Worm (Caenorhabditis elegans) whole organism, L4 larva: ENCODE data around the gene cpl-1.

Source experiments
- D1046.2 ChIP-seq: fragments of 200-800 bp; sonication (Bioruptor generic); IDR thresholded peaks from 2 replicates; pipeline ENCODE4 v1.3.6; 2022; ENCODE audit warnings: missing genetic modification characterization, missing compliant biosample characterization
- R02D3.7 ChIP-seq: fragments of 150-350 bp; sonication (generic microtip); optimal IDR thresholded peaks from 3 replicates; lab custom pipeline; 2014; ENCODE audit warnings: missing biosample characterization, missing genetic modification characterization
- nhr-11 ChIP-seq: fragments of 150-350 bp; optimal IDR thresholded peaks from 2 replicates; lab custom pipeline; 2014; ENCODE audit warnings: missing biosample characterization, missing genetic modification characterization
- pha-4 ChIP-seq, 2 experiments: fragments of 150-350 bp in 1 of 2; fragments of 200-800 bp in 1 of 2; sonication (Bioruptor generic) in 1 of 2; IDR thresholded peaks in 1 of 2; optimal IDR thresholded peaks in 1 of 2; 2 replicates each; pipeline versions ENCODE4 v1.3.6 to Lab custom; 2014 to 2022; ENCODE audit warnings: missing genetic modification characterization in 2 of 2, missing genetic modification reagents in 2 of 2, missing biosample characterization in 1 of 2, missing compliant biosample characterization in 1 of 2
- unc-130 ChIP-seq: sonication (generic microtip); optimal IDR thresholded peaks from 2 replicates; lab custom pipeline; 2016; ENCODE audit warnings: missing genetic modification reagents, missing genetic modification characterization, missing compliant biosample characterization
- unc-62 ChIP-seq, 3 experiments: fragments of 150-350 bp in 1 of 3; sonication (generic microtip); optimal IDR thresholded peaks in 2 of 3; peaks in 1 of 3; 1 replicate in 1 of 3; 2 replicates in 2 of 3; lab custom pipeline; 2014 to 2017; ENCODE audit warnings: missing biosample characterization in 3 of 3, missing genetic modification characterization in 3 of 3, missing genetic modification reagents in 3 of 3, missing genotype in 1 of 3

- TF ChIP-seq unc-62 (GFP tag; optimal IDR thresholded peaks at IDR 0.05 in 1 of 2; lab: Kevin White, UChicago) (no peak), unc-62 (tag; optimal IDR thresholded peaks at IDR 0.05; lab: Kevin White, UChicago) (no peak), pha-4 (GFP tag; IDR thresholded peaks at IDR 0.05; lab: Robert Waterston, UW) (no peak), pha-4 (tag; optimal IDR thresholded peaks at IDR 0.05; lab: Kevin White, UChicago) (no peak), D1046.2 (GFP tag; lab: Robert Waterston, UW) (no peak), unc-130 (GFP tag; lab: Kevin White, UChicago) (no peak), nhr-11 (tag; lab: Kevin White, UChicago) (no peak), R02D3.7 (no peak)
Observed at ce11 chrV:16581061-16581460, 14.1 kb downstream of the cpl-1 start.
